Worm (Caenorhabditis elegans): Measurements from ENCODE around the gene F49E2.2.

F49E2.2 gene

ce11 chrX:9597299-9597698 is 30.8 kb downstream of the F49E2.2 start (continued):
- no peak for TF ChIP-seq die-1 (tag; optimal IDR thresholded peaks at IDR 0.05)
- TF ChIP-seq rpc-1 (optimal IDR thresholded peaks at IDR 0.05): no peak
- TF ChIP-seq rpc-1 (tag; optimal IDR thresholded peaks at IDR 0.05): no peak
- TF ChIP-seq mxl-1 (tag; optimal IDR thresholded peaks at IDR 0.05): no peak
- no peak for TF ChIP-seq madf-6 (GFP tag; IDR thresholded peaks at IDR 0.05)

ce11 chrX:9602625-9603024 is 36.1 kb downstream of the F49E2.2 start:
- TF ChIP-seq B0019.2 (GFP tag; conservative IDR thresholded peaks at IDR 0.05): no peak
- no peak for TF ChIP-seq hmg-1.2 (GFP tag; IDR thresholded peaks at IDR 0.05)
- peak; percentile 54 for TF ChIP-seq nhr-80 (tag; optimal IDR thresholded peaks at IDR 0.05)
- TF ChIP-seq ekl-4 (GFP tag; IDR thresholded peaks at IDR 0.05): no peak
- no peak for TF ChIP-seq tlf-1 (GFP tag; optimal IDR thresholded peaks at IDR 0.05)
- TF ChIP-seq lin-26 (GFP tag; IDR thresholded peaks at IDR 0.05): no peak

ce11 chrX:9603180-9603579 is 36.7 kb downstream of the F49E2.2 start:
- TF ChIP-seq rcor-1 (GFP tag; IDR thresholded peaks at IDR 0.05) (no peak), snpc-4 (GFP tag; optimal IDR thresholded peaks at IDR 0.05) (no peak), snpc-4 (tag; optimal IDR thresholded peaks at IDR 0.05) (no peak), F39B2.1 (GFP tag; IDR thresholded peaks at IDR 0.05) (no peak), efl-1 (GFP tag; optimal IDR thresholded peaks at IDR 0.05) (no peak), atf-7 (tag; optimal IDR thresholded peaks at IDR 0.05) (no peak), rpc-1 (optimal IDR thresholded peaks at IDR 0.05) (no peak), rpc-1 (tag; optimal IDR thresholded peaks at IDR 0.05) (no peak), attf-6 (GFP tag; IDR thresholded peaks at IDR 0.05) (no peak), tlf-1 (GFP tag; optimal IDR thresholded peaks at IDR 0.05) (no peak), C17E4.6 (GFP tag; IDR thresholded peaks at IDR 0.05) (no peak), ztf-22 (GFP tag; optimal IDR thresholded peaks at IDR 0.05) (no peak)

- TF ChIP-seq somi-1 (GFP tag; optimal IDR thresholded peaks at IDR 0.05): peak; percentile 22
- no peak for TF ChIP-seq ets-4 (GFP tag; optimal IDR thresholded peaks at IDR 0.05)
Measured at ce11 chrX:9608127-9608526, 41.6 kb downstream of the F49E2.2 start.

ce11 chrX:9610040-9610613 is 43.6 kb downstream of the F49E2.2 start, which contains the start of gene C11E4.6:
C11E4.6 (plus strand) TSS chrX:9610563.
- TF ChIP-seq ztf-22 (GFP tag; optimal IDR thresholded peaks at IDR 0.05) (no peak), nhr-80 (tag; optimal IDR thresholded peaks at IDR 0.05) (no peak), F10E7.11 (tag; optimal IDR thresholded peaks at IDR 0.05) (no peak), atf-7 (tag; optimal IDR thresholded peaks at IDR 0.05) (no peak), C17E4.6 (GFP tag; IDR thresholded peaks at IDR 0.05) (no peak)

ce11 chrX:9616919-9617318 is 50.4 kb downstream of the F49E2.2 start, which contains the start of gene C11E4.7:
C11E4.7 (plus strand) TSS chrX:9617219.
- TF ChIP-seq lin-40 (tag; optimal IDR thresholded peaks at IDR 0.05) (peak; percentile 39), nhr-90 (tag; optimal IDR thresholded peaks at IDR 0.05) (no peak), ztf-26 (tag; optimal IDR thresholded peaks at IDR 0.05) (peak; percentile 11), cebp-2 (GFP tag; IDR thresholded peaks at IDR 0.05) (0 out of 2 replicates have a peak, but pooled peaks have one; percentile 33), ztf-6 (GFP tag; IDR thresholded peaks at IDR 0.05) (no peak), lir-1 (GFP tag; conservative IDR thresholded peaks at IDR 0.05) (no peak), egrh-3 (GFP tag; IDR thresholded peaks at IDR 0.05) (no peak)
